Worm (Caenorhabditis elegans) whole organism, L1 larva: ENCODE measurements around the gene suex-1.

Source experiments
- C04F5.9 ChIP-seq: sonication (generic microtip); optimal IDR thresholded peaks from 2 replicates; lab custom pipeline; 2016; ENCODE audit warnings: missing genetic modification characterization, missing compliant biosample characterization
- C34B4.2 ChIP-seq: sonication (generic microtip); optimal IDR thresholded peaks from 2 replicates; lab custom pipeline; 2017; ENCODE audit warnings: mild to moderate bottlenecking, missing genetic modification characterization, missing compliant biosample characterization
- F16B12.6 ChIP-seq: fragments of 150-350 bp; optimal IDR thresholded peaks from 2 replicates; lab custom pipeline; 2014; ENCODE audit warnings: missing biosample characterization, missing genetic modification characterization
- Y116A8C.19 ChIP-seq: sonication (generic microtip); optimal IDR thresholded peaks from 2 replicates; lab custom pipeline; 2016; ENCODE audit warnings: missing compliant biosample characterization, missing genetic modification characterization, borderline replicate concordance
- aha-1 ChIP-seq: fragments of 150-350 bp; optimal IDR thresholded peaks from 2 replicates; lab custom pipeline; 2014; ENCODE audit warnings: missing biosample characterization, missing genetic modification characterization
- blmp-1 ChIP-seq: fragments of 150-350 bp; optimal IDR thresholded peaks from 2 replicates; lab custom pipeline; 2014; ENCODE audit warnings: missing biosample characterization, missing genetic modification characterization
- ceh-90 ChIP-seq: sonication (generic microtip); optimal IDR thresholded peaks from 2 replicates; lab custom pipeline; 2016; ENCODE audit warnings: missing genetic modification characterization, missing compliant biosample characterization
- dpl-1 ChIP-seq, 3 experiments: fragments of 150-350 bp in 2 of 3; sonication (generic microtip) in 1 of 3; optimal IDR thresholded peaks; 2 replicates each; lab custom pipeline; 2014 to 2017; ENCODE audit warnings: missing biosample characterization in 3 of 3, missing genetic modification characterization in 3 of 3, missing genetic modification reagents in 3 of 3
- dsc-1 ChIP-seq: sonication (generic microtip); optimal IDR thresholded peaks from 2 replicates; lab custom pipeline; 2016; ENCODE audit warnings: mild to moderate bottlenecking, missing genetic modification characterization, missing compliant biosample characterization
- efl-1 ChIP-seq, 4 experiments: fragments of 150-350 bp; optimal IDR thresholded peaks in 3 of 4; peaks in 1 of 4; 1 replicate in 1 of 4; 2 replicates in 3 of 4; lab custom pipeline; 2014; ENCODE audit warnings: missing biosample characterization in 2 of 4, missing genetic modification characterization in 2 of 4, missing genetic modification reagents in 2 of 4
- egl-27 ChIP-seq, 2 experiments: fragments of 150-350 bp in 1 of 2; sonication (generic microtip); optimal IDR thresholded peaks; 3 replicates each; lab custom pipeline; 2017 to 2018; ENCODE audit warnings: missing biosample characterization in 2 of 2, missing genetic modification characterization in 2 of 2, missing genetic modification reagents in 2 of 2
- elt-3 ChIP-seq, 6 experiments: fragments of 150-350 bp in 1 of 6; sonication (generic microtip); optimal IDR thresholded peaks; 2 replicates each; lab custom pipeline; 2017 to 2018; ENCODE audit warnings: missing biosample characterization in 6 of 6, missing genetic modification characterization in 6 of 6, inconsistent platforms in 1 of 6
- ets-5 ChIP-seq: fragments of 200-800 bp; sonication (Bioruptor generic); IDR thresholded peaks from 2 replicates; pipeline ENCODE4 v1.3.6; 2022; ENCODE audit warnings: missing genetic modification characterization, missing compliant biosample characterization
- fkh-10 ChIP-seq: sonication (generic microtip); optimal IDR thresholded peaks from 2 replicates; lab custom pipeline; 2017; ENCODE audit warnings: missing biosample characterization, missing genetic modification reagents, missing genetic modification characterization
- fkh-4 ChIP-seq: sonication (generic microtip); optimal IDR thresholded peaks from 2 replicates; lab custom pipeline; 2016; ENCODE audit warnings: missing compliant biosample characterization, missing genetic modification characterization, borderline replicate concordance
- fkh-8 ChIP-seq: sonication (generic microtip); optimal IDR thresholded peaks from 2 replicates; lab custom pipeline; 2016; ENCODE audit warnings: mild to moderate bottlenecking, missing genetic modification characterization, missing compliant biosample characterization
- fos-1 ChIP-seq: fragments of 150-350 bp; optimal IDR thresholded peaks from 2 replicates; lab custom pipeline; 2014; ENCODE audit warnings: missing biosample characterization, missing genetic modification characterization
- grh-1 ChIP-seq: fragments of 200-800 bp; sonication (Bioruptor generic); IDR thresholded peaks from 2 replicates; pipeline ENCODE4 v1.3.6; 2022; ENCODE audit warnings: missing genetic modification reagents, missing genetic modification characterization, missing compliant biosample characterization
- hlh-17 ChIP-seq: fragments of 200-800 bp; sonication (Bioruptor generic); optimal IDR thresholded peaks from 2 replicates; lab custom pipeline; 2018; ENCODE audit warnings: missing genetic modification characterization, mild to moderate bottlenecking, missing compliant biosample characterization, moderate library complexity, borderline replicate concordance
- hlh-4 ChIP-seq: sonication (generic microtip); optimal IDR thresholded peaks from 2 replicates; lab custom pipeline; 2016; ENCODE audit warnings: mild to moderate bottlenecking, missing genetic modification characterization, missing compliant biosample characterization
- isw-1 ChIP-seq: fragments of 200-800 bp; sonication (Bioruptor generic); IDR thresholded peaks from 2 replicates; pipeline ENCODE4 v1.3.6; 2022; ENCODE audit warnings: missing genetic modification characterization, missing compliant biosample characterization
- lin-13 ChIP-seq: fragments of 150-350 bp; optimal IDR thresholded peaks from 2 replicates; lab custom pipeline; 2014; ENCODE audit warnings: missing biosample characterization, missing genetic modification reagents, missing genetic modification characterization
- lin-14 ChIP-seq: fragments of 200-800 bp; sonication (Bioruptor generic); optimal IDR thresholded peaks from 2 replicates; lab custom pipeline; 2018; ENCODE audit warnings: mild to moderate bottlenecking, missing genetic modification characterization, moderate library complexity, missing compliant biosample characterization
- lin-15B ChIP-seq: fragments of 150-350 bp; sonication (generic microtip); optimal IDR thresholded peaks from 3 replicates; lab custom pipeline; 2014; ENCODE audit warnings: missing biosample characterization, missing genetic modification characterization
- lir-3 ChIP-seq: sonication (generic microtip); optimal IDR thresholded peaks from 2 replicates; lab custom pipeline; 2016; ENCODE audit warnings: mild to moderate bottlenecking, missing genetic modification characterization, moderate library complexity, missing compliant biosample characterization; ENCODE audit not compliant: poor library complexity
- lsy-2 ChIP-seq, 2 experiments: fragments of 150-350 bp; optimal IDR thresholded peaks; 2 replicates each; lab custom pipeline; 2014; ENCODE audit warnings: missing biosample characterization in 2 of 2, missing genetic modification characterization in 2 of 2
- mab-9 ChIP-seq: fragments of 200-800 bp; sonication (Bioruptor generic); IDR thresholded peaks from 2 replicates; pipeline ENCODE4 v1.3.6; 2022; ENCODE audit warnings: missing genetic modification reagents, missing genetic modification characterization, missing compliant biosample characterization
- mef-2 ChIP-seq: fragments of 150-350 bp; optimal IDR thresholded peaks from 2 replicates; lab custom pipeline; 2014; ENCODE audit warnings: missing biosample characterization, missing genetic modification characterization
- mep-1 ChIP-seq: fragments of 150-350 bp; optimal IDR thresholded peaks from 2 replicates; lab custom pipeline; 2014; ENCODE audit warnings: missing biosample characterization, missing genetic modification characterization
- nhr-11 ChIP-seq: fragments of 150-350 bp; optimal IDR thresholded peaks from 2 replicates; lab custom pipeline; 2014; ENCODE audit warnings: missing biosample characterization, missing genetic modification characterization
- nhr-28 ChIP-seq: fragments of 150-350 bp; optimal IDR thresholded peaks from 2 replicates; lab custom pipeline; 2014; ENCODE audit warnings: missing biosample characterization, missing genetic modification characterization
- nhr-47 ChIP-seq: sonication (generic microtip); optimal IDR thresholded peaks from 2 replicates; lab custom pipeline; 2016; ENCODE audit warnings: mild to moderate bottlenecking, missing genetic modification characterization, moderate library complexity, missing compliant biosample characterization
- nhr-76 ChIP-seq: sonication (generic microtip); optimal IDR thresholded peaks from 2 replicates; lab custom pipeline; 2017; ENCODE audit warnings: missing biosample characterization, missing genetic modification characterization
- nhr-77 ChIP-seq: fragments of 150-350 bp; optimal IDR thresholded peaks from 2 replicates; lab custom pipeline; 2014; ENCODE audit warnings: missing biosample characterization, missing genetic modification characterization
- nhr-84 ChIP-seq: sonication (generic microtip); optimal IDR thresholded peaks from 2 replicates; lab custom pipeline; 2017; ENCODE audit warnings: missing biosample characterization, missing genetic modification characterization
- nhr-85 ChIP-seq: sonication (generic microtip); peaks from one replicate; lab custom pipeline; 2016; ENCODE audit warnings: missing genetic modification characterization, inconsistent platforms, missing compliant biosample characterization
- nhr-90 ChIP-seq: sonication (generic microtip); optimal IDR thresholded peaks from 2 replicates; lab custom pipeline; 2016; ENCODE audit warnings: mild to moderate bottlenecking, missing genetic modification characterization, missing compliant biosample characterization; ENCODE audit not compliant: poor library complexity
- pax-3 ChIP-seq: fragments of 200-800 bp; sonication (Bioruptor generic); optimal IDR thresholded peaks from 2 replicates; lab custom pipeline; 2018; ENCODE audit warnings: mild to moderate bottlenecking, missing genetic modification characterization, moderate library complexity, missing compliant biosample characterization
- rnt-1 ChIP-seq: sonication (generic microtip); optimal IDR thresholded peaks from 2 replicates; lab custom pipeline; 2016; ENCODE audit warnings: mild to moderate bottlenecking, missing genetic modification characterization, moderate library complexity, missing compliant biosample characterization
- skn-1 ChIP-seq: fragments of 150-350 bp; optimal IDR thresholded peaks from 2 replicates; lab custom pipeline; 2014; ENCODE audit warnings: missing biosample characterization, missing genetic modification characterization
- snpc-4 ChIP-seq: fragments of 150-350 bp; optimal IDR thresholded peaks from 2 replicates; lab custom pipeline; 2014; ENCODE audit warnings: missing biosample characterization, missing genetic modification characterization
- snu-23 ChIP-seq: sonication (generic microtip); optimal IDR thresholded peaks from 2 replicates; lab custom pipeline; 2016; ENCODE audit warnings: missing genetic modification characterization, missing compliant biosample characterization
- sox-4 ChIP-seq: sonication (generic microtip); optimal IDR thresholded peaks from 2 replicates; lab custom pipeline; 2016; ENCODE audit warnings: missing genetic modification characterization, missing compliant biosample characterization
- sptf-1 ChIP-seq: fragments of 150-350 bp; optimal IDR thresholded peaks from 2 replicates; lab custom pipeline; 2014; ENCODE audit warnings: missing biosample characterization, missing genetic modification characterization
- sup-37 ChIP-seq: fragments of 200-800 bp; sonication (Bioruptor generic); optimal IDR thresholded peaks from 2 replicates; lab custom pipeline; 2018; ENCODE audit warnings: mild to moderate bottlenecking, missing genetic modification characterization, missing compliant biosample characterization
- swsn-7 ChIP-seq: sonication (generic microtip); optimal IDR thresholded peaks from 2 replicates; lab custom pipeline; 2016; ENCODE audit warnings: missing genetic modification characterization, missing compliant biosample characterization
- tlp-1 ChIP-seq: fragments of 150-350 bp; optimal IDR thresholded peaks from 2 replicates; lab custom pipeline; 2014; ENCODE audit warnings: missing biosample characterization, missing genetic modification characterization
- unc-130 ChIP-seq: fragments of 150-350 bp; optimal IDR thresholded peaks from 2 replicates; lab custom pipeline; 2017; ENCODE audit warnings: missing biosample characterization, missing genetic modification characterization, inconsistent platforms
- unc-62 ChIP-seq: fragments of 150-350 bp; optimal IDR thresholded peaks from 2 replicates; lab custom pipeline; 2014; ENCODE audit warnings: missing biosample characterization, missing genetic modification reagents, missing genetic modification characterization
- unc-86 ChIP-seq: sonication (generic microtip); optimal IDR thresholded peaks from 2 replicates; lab custom pipeline; 2016; ENCODE audit warnings: missing genetic modification characterization, missing compliant biosample characterization
- vab-15 ChIP-seq: sonication (generic microtip); optimal IDR thresholded peaks from 2 replicates; lab custom pipeline; 2017; ENCODE audit warnings: missing genotype, mild to moderate bottlenecking, missing genetic modification characterization, missing compliant biosample characterization
- xbp-1 ChIP-seq: sonication (generic microtip); optimal IDR thresholded peaks from 2 replicates; lab custom pipeline; 2016; ENCODE audit warnings: missing genetic modification characterization, missing compliant biosample characterization
- zag-1 ChIP-seq: fragments of 150-350 bp; optimal IDR thresholded peaks from 2 replicates; lab custom pipeline; 2014; ENCODE audit warnings: missing biosample characterization, missing genetic modification characterization

suex-1 gene

DNA sequence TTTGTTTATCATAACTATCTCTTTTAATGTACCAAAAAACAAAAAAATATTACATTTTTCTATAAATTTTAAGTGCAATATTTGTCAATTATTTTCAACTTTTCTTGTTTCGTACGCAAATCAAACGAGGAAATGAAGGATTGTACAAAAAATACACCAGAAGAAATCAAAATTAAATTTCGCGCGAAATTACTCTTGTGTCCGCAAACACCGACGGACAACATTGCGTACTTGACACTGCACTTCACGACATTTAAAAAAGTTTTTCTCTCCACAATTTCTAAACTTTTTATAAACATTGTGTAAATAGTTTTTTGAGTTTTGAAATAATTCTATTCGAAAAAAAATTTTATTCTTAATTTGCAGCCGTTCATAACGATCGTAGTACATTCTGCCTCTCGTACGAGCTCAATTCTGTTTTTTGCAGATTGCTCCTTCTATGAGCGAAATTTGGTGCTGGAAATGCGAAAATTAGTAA is 24.1 kb downstream of the suex-1 start, which contains the start of gene mrps-16 (continued):
- peak; percentile 58 for TF ChIP-seq unc-130 (tag; lab: Kevin White, UChicago)
- no peak for TF ChIP-seq egl-27 (tag; optimal IDR thresholded peaks at IDR 0.05; lab: Kevin White, UChicago)
- TF ChIP-seq mab-9 (GFP tag; lab: Robert Waterston, UW): peak; percentile 36; the same call in 1 of the 2 replicates
- no peak for TF ChIP-seq zag-1 (tag; lab: Kevin White, UChicago)
- TF ChIP-seq fkh-4: no peak
- TF ChIP-seq elt-3 (tag; optimal IDR thresholded peaks at IDR 0.05; lab: Kevin White, UChicago): peak in 1 of 6 experiments; percentile 72
- no peak for TF ChIP-seq C34B4.2 (tag; lab: Kevin White, UChicago)
- TF ChIP-seq hlh-17 (GFP tag; lab: Kevin White, UChicago): no peak
- TF ChIP-seq nhr-11 (tag; lab: Kevin White, UChicago): no peak
- TF ChIP-seq nhr-90 (tag; lab: Kevin White, UChicago): peak; percentile 64
- peak; percentile 41 for TF ChIP-seq lir-3
- peak; percentile 84 for TF ChIP-seq mep-1 (tag; lab: Kevin White, UChicago)
- TF ChIP-seq hlh-4 (tag; lab: Kevin White, UChicago): no peak
- TF ChIP-seq vab-15 (tag; lab: Kevin White, UChicago): no peak
- TF ChIP-seq sup-37 (GFP tag; lab: Kevin White, UChicago): no peak
- TF ChIP-seq skn-1: peak; percentile 52
- no peak for TF ChIP-seq mef-2 (tag; lab: Kevin White, UChicago)
- no peak for TF ChIP-seq nhr-28 (tag; lab: Kevin White, UChicago)
- no peak for TF ChIP-seq Y116A8C.19
- peak; percentile 4 for TF ChIP-seq C04F5.9 (tag; lab: Kevin White, UChicago)
- TF ChIP-seq unc-62 (GFP tag; lab: Kevin White, UChicago): no peak
- TF ChIP-seq dsc-1 (tag; lab: Kevin White, UChicago): peak; percentile 59
- peak; percentile 32 for TF ChIP-seq lin-13 (GFP tag; lab: Kevin White, UChicago)
- TF ChIP-seq tlp-1 (tag; lab: Kevin White, UChicago): no peak
- peak; percentile 54 for TF ChIP-seq grh-1
- TF ChIP-seq rnt-1: peak; percentile 79
- TF ChIP-seq sox-4: no peak
- TF ChIP-seq sptf-1: no peak
- TF ChIP-seq F16B12.6 (tag; lab: Kevin White, UChicago): peak; percentile 98
- peak; percentile 45 for TF ChIP-seq fos-1 (tag; lab: Kevin White, UChicago)
- TF ChIP-seq xbp-1 (tag; lab: Kevin White, UChicago): peak; percentile 67
- peak; percentile 58 for TF ChIP-seq unc-86 (tag; lab: Kevin White, UChicago)
- peak; percentile 80 for TF ChIP-seq snu-23
- TF ChIP-seq pax-3 (tag; lab: Kevin White, UChicago): no peak
- TF ChIP-seq aha-1: no peak
- TF ChIP-seq nhr-47 (tag; lab: Kevin White, UChicago): peak; percentile 81
- peak; percentile 55 for TF ChIP-seq isw-1
- TF ChIP-seq fkh-10 (GFP tag; lab: Kevin White, UChicago): no peak
- peak; percentile 76 for TF ChIP-seq swsn-7 (tag; lab: Kevin White, UChicago)
- no peak for TF ChIP-seq ceh-90 (tag; lab: Kevin White, UChicago)
- TF ChIP-seq lin-15B (tag; lab: Kevin White, UChicago): peak; percentile 31
- TF ChIP-seq nhr-77: peak; percentile 37
- no peak for TF ChIP-seq nhr-76 (tag; lab: Kevin White, UChicago)
- peak; percentile 96 to 98 (median 97) for TF ChIP-seq dpl-1 (GFP tag; optimal IDR thresholded peaks at IDR 0.05; lab: Kevin White, UChicago)
- TF ChIP-seq blmp-1 (tag; lab: Kevin White, UChicago): peak; percentile 59
- TF ChIP-seq ets-5: no peak
- peak; percentile 94 to 98 for TF ChIP-seq efl-1 (optimal IDR thresholded peaks at IDR 0.05; lab: Kevin White, UChicago)
- peak; percentile 99 to 100 for TF ChIP-seq efl-1 (GFP tag; optimal IDR thresholded peaks at IDR 0.05 in 1 of 2; lab: Kevin White, UChicago)
- peak; percentile 62 for TF ChIP-seq lin-14 (GFP tag; lab: Kevin White, UChicago)
- peak; percentile 38 for TF ChIP-seq snpc-4
- peak; percentile 82 to 83 for TF ChIP-seq lsy-2 (tag; optimal IDR thresholded peaks at IDR 0.05; lab: Kevin White, UChicago)
- no peak for TF ChIP-seq nhr-84 (tag; lab: Kevin White, UChicago)
- peak; percentile 87 for TF ChIP-seq nhr-85 (tag; lab: Kevin White, UChicago)
- TF ChIP-seq fkh-8 (tag; lab: Kevin White, UChicago): peak; percentile 36
